Fruit fly (Drosophila melanogaster): ENCODE data around the gene ND-B14.5A.
A peak's percentile ranks its signal among the peaks of the same experiment; 100 is the strongest.

ND-B14.5A gene

dm6 chrX:2134965-2135758 is 37.2 kb upstream of the ND-B14.5A start:
- TF ChIP-seq D1 (tag; optimal IDR thresholded peaks at IDR 0.05) (peak; percentile 73), CG4496 (GFP tag; IDR thresholded peaks at IDR 0.05) (peak; percentile 83), CG15710 (tag; optimal IDR thresholded peaks at IDR 0.05) (peak; percentile 88), gl (tag; optimal IDR thresholded peaks at IDR 0.05) (peak; percentile 76), EcR (GFP tag; optimal IDR thresholded peaks at IDR 0.05) (peak; percentile 17), CG10348 (GFP tag; IDR thresholded peaks at IDR 0.05) (no peak), Pif1A (GFP tag; optimal IDR thresholded peaks at IDR 0.05) (peak; percentile 84), fd96Ca (GFP tag; IDR thresholded peaks at IDR 0.05) (peak; percentile 46; the same call in 1 of the 3 replicates), CG34367 (tag; optimal IDR thresholded peaks at IDR 0.05) (peak; percentile 83), rn (GFP tag; IDR thresholded peaks at IDR 0.05) (no peak), Pif1B (GFP tag; optimal IDR thresholded peaks at IDR 0.05) (peak; percentile 79), CG32121 (GFP tag; IDR thresholded peaks at IDR 0.05) (peak; percentile 78), Snoo (tag; optimal IDR thresholded peaks at IDR 0.05) (peak; percentile 91), CG9948 (tag; optimal IDR thresholded peaks at IDR 0.05) (peak; percentile 84), Ets98B (GFP tag; IDR thresholded peaks at IDR 0.05) (peak; percentile 63), CG17806 (tag; optimal IDR thresholded peaks at IDR 0.05) (peak; percentile 89), CG12605 (GFP tag; IDR thresholded peaks at IDR 0.05) (no peak; the same call in none of the 2 replicates), CG14655 (GFP tag; optimal IDR thresholded peaks at IDR 0.05) (peak; percentile 80), CG8159 (tag; optimal IDR thresholded peaks at IDR 0.05) (peak; percentile 92), CG8301 (tag; optimal IDR thresholded peaks at IDR 0.05) (peak; percentile 85), CG13204 (GFP tag; optimal IDR thresholded peaks at IDR 0.05) (peak; percentile 10)

- TF ChIP-seq Snoo (tag; optimal IDR thresholded peaks at IDR 0.05) (no peak), CG17806 (tag; optimal IDR thresholded peaks at IDR 0.05) (no peak), gl (tag; optimal IDR thresholded peaks at IDR 0.05) (no peak), CG10348 (GFP tag; IDR thresholded peaks at IDR 0.05) (peak; percentile 43; the same call in 1 of the 2 replicates), CG14655 (GFP tag; optimal IDR thresholded peaks at IDR 0.05) (no peak), CG12605 (GFP tag; IDR thresholded peaks at IDR 0.05) (no peak), Pif1B (GFP tag; optimal IDR thresholded peaks at IDR 0.05) (no peak), CG8301 (tag; optimal IDR thresholded peaks at IDR 0.05) (peak; percentile 7), CG13204 (GFP tag; optimal IDR thresholded peaks at IDR 0.05) (no peak), CG15710 (tag; optimal IDR thresholded peaks at IDR 0.05) (no peak), CG9948 (tag; optimal IDR thresholded peaks at IDR 0.05) (no peak), fd96Ca (GFP tag; IDR thresholded peaks at IDR 0.05) (peak; percentile 56), rn (GFP tag; IDR thresholded peaks at IDR 0.05) (no peak), CG8159 (tag; optimal IDR thresholded peaks at IDR 0.05) (peak; percentile 22), Pif1A (GFP tag; optimal IDR thresholded peaks at IDR 0.05) (no peak), CG34367 (tag; optimal IDR thresholded peaks at IDR 0.05) (no peak), Ets98B (GFP tag; IDR thresholded peaks at IDR 0.05) (no peak; the same call in 1 of the 2 replicates), CG4496 (GFP tag; IDR thresholded peaks at IDR 0.05) (peak; percentile 24; the same call in 1 of the 3 replicates), CG32121 (GFP tag; IDR thresholded peaks at IDR 0.05) (peak; percentile 7; the same call in 1 of the 2 replicates), EcR (GFP tag; optimal IDR thresholded peaks at IDR 0.05) (no peak), D1 (tag; optimal IDR thresholded peaks at IDR 0.05) (peak; percentile 22)
These were observed 36.2 kb upstream of the ND-B14.5A start for dm6 chrX:2135868-2136787.

- peak; percentile 99 for TF ChIP-seq CG8159 (tag; optimal IDR thresholded peaks at IDR 0.05)
- TF ChIP-seq gl (tag; optimal IDR thresholded peaks at IDR 0.05), result peak; percentile 98
- peak; percentile 100 for TF ChIP-seq CG32121 (GFP tag; IDR thresholded peaks at IDR 0.05)
- TF ChIP-seq CG14655 (GFP tag; optimal IDR thresholded peaks at IDR 0.05), result peak; percentile 100
- peak; percentile 99 for TF ChIP-seq rn (GFP tag; IDR thresholded peaks at IDR 0.05)
- TF ChIP-seq CG13204 (GFP tag; optimal IDR thresholded peaks at IDR 0.05), result peak; percentile 98
- peak; percentile 100 for TF ChIP-seq Pif1A (GFP tag; optimal IDR thresholded peaks at IDR 0.05)
- TF ChIP-seq fd96Ca (GFP tag; IDR thresholded peaks at IDR 0.05), result peak; percentile 100
- TF ChIP-seq CG10348 (GFP tag; IDR thresholded peaks at IDR 0.05), result peak; percentile 99
- peak; percentile 99 for TF ChIP-seq CG12605 (GFP tag; IDR thresholded peaks at IDR 0.05)
- peak; percentile 99 for TF ChIP-seq Snoo (tag; optimal IDR thresholded peaks at IDR 0.05)
- TF ChIP-seq Pif1B (GFP tag; optimal IDR thresholded peaks at IDR 0.05), result peak; percentile 99
- TF ChIP-seq CG15710 (tag; optimal IDR thresholded peaks at IDR 0.05), result peak; percentile 100
- TF ChIP-seq D1 (tag; optimal IDR thresholded peaks at IDR 0.05), result peak; percentile 93
- TF ChIP-seq EcR (GFP tag; optimal IDR thresholded peaks at IDR 0.05), result peak; percentile 68
- TF ChIP-seq CG8301 (tag; optimal IDR thresholded peaks at IDR 0.05), result peak; percentile 100
- peak; percentile 100 for TF ChIP-seq CG34367 (tag; optimal IDR thresholded peaks at IDR 0.05)
- TF ChIP-seq Ets98B (GFP tag; IDR thresholded peaks at IDR 0.05), result peak; percentile 100
- peak; percentile 100 for TF ChIP-seq CG9948 (tag; optimal IDR thresholded peaks at IDR 0.05)
- peak; percentile 100 for TF ChIP-seq CG4496 (GFP tag; IDR thresholded peaks at IDR 0.05)
- TF ChIP-seq CG17806 (tag; optimal IDR thresholded peaks at IDR 0.05), result peak; percentile 100
These were observed 35.4 kb upstream of the ND-B14.5A start for dm6 chrX:2136831-2137452.

Data from whole organism, pupa.